Fruit fly (Drosophila melanogaster): ENCODE results near the gene nAChRalpha5.

- TF ChIP-seq CG8478 (optimal IDR thresholded peaks at IDR 0.05) (no peak), CTCF (optimal IDR thresholded peaks at IDR 0.05) (peak; percentile 60 to 67)
These were observed 72.2 kb downstream of the nAChRalpha5 start for dm6 chr2L:14112192-14112591.

Data from S2 (cell line).